Worm (Caenorhabditis elegans) whole organism, L1 larva: ENCODE measurements around the gene F15G9.1.

Experiments
- C16A3.4 ChIP-seq: fragments of 150-350 bp; optimal IDR thresholded peaks from 2 replicates; lab custom pipeline; 2014; ENCODE audit warnings: missing biosample characterization, missing genetic modification characterization
- C34B4.2 ChIP-seq: sonication (generic microtip); optimal IDR thresholded peaks from 2 replicates; lab custom pipeline; 2017; ENCODE audit warnings: mild to moderate bottlenecking, missing genetic modification characterization, missing compliant biosample characterization
- aly-2 ChIP-seq: fragments of 150-350 bp; optimal IDR thresholded peaks from 2 replicates; lab custom pipeline; 2014; ENCODE audit warnings: missing biosample characterization, missing genetic modification characterization
- ama-1 ChIP-seq: fragments of 150-350 bp; optimal IDR thresholded peaks from 2 replicates; lab custom pipeline; 2014
- ceh-82 ChIP-seq, 3 experiments: fragments of 150-350 bp in 1 of 3; sonication (generic microtip) in 2 of 3; optimal IDR thresholded peaks; 2 replicates each; lab custom pipeline; 2014 to 2017; ENCODE audit warnings: missing biosample characterization in 3 of 3, missing genetic modification characterization in 3 of 3
- ceh-88 ChIP-seq: fragments of 200-800 bp; sonication (Bioruptor generic); IDR thresholded peaks from 2 replicates; pipeline ENCODE4 v1.3.6; 2022; ENCODE audit warnings: missing genetic modification characterization, missing compliant biosample characterization
- ces-1 ChIP-seq: fragments of 150-350 bp; optimal IDR thresholded peaks from 2 replicates; lab custom pipeline; 2014; ENCODE audit warnings: missing biosample characterization, missing genetic modification reagents, missing genetic modification characterization
- dsc-1 ChIP-seq: sonication (generic microtip); optimal IDR thresholded peaks from 2 replicates; lab custom pipeline; 2016; ENCODE audit warnings: mild to moderate bottlenecking, missing genetic modification characterization, missing compliant biosample characterization
- efl-3 ChIP-seq: fragments of 200-800 bp; sonication (Bioruptor generic); optimal IDR thresholded peaks from 2 replicates; lab custom pipeline; 2018; ENCODE audit warnings: mild to moderate bottlenecking, missing genetic modification characterization, missing compliant biosample characterization
- egl-13 ChIP-seq: sonication (generic microtip); optimal IDR thresholded peaks from 2 replicates; lab custom pipeline; 2016; ENCODE audit warnings: missing genotype, missing genetic modification reagents, missing genetic modification characterization, missing compliant biosample characterization
- elt-2 ChIP-seq: sonication (generic microtip); optimal IDR thresholded peaks from 2 replicates; lab custom pipeline; 2016; ENCODE audit warnings: missing genetic modification characterization, mild to moderate bottlenecking, inconsistent platforms, missing compliant biosample characterization, missing genetic modification reagents
- elt-3 ChIP-seq, 6 experiments: fragments of 150-350 bp in 1 of 6; sonication (generic microtip); optimal IDR thresholded peaks; 2 replicates each; lab custom pipeline; 2017 to 2018; ENCODE audit warnings: missing biosample characterization in 6 of 6, missing genetic modification characterization in 6 of 6, inconsistent platforms in 1 of 6
- fkh-4 ChIP-seq: sonication (generic microtip); optimal IDR thresholded peaks from 2 replicates; lab custom pipeline; 2016; ENCODE audit warnings: missing compliant biosample characterization, missing genetic modification characterization, borderline replicate concordance
- fkh-8 ChIP-seq: sonication (generic microtip); optimal IDR thresholded peaks from 2 replicates; lab custom pipeline; 2016; ENCODE audit warnings: mild to moderate bottlenecking, missing genetic modification characterization, missing compliant biosample characterization
- grh-1 ChIP-seq: fragments of 200-800 bp; sonication (Bioruptor generic); IDR thresholded peaks from 2 replicates; pipeline ENCODE4 v1.3.6; 2022; ENCODE audit warnings: missing genetic modification reagents, missing genetic modification characterization, missing compliant biosample characterization
- hlh-17 ChIP-seq: fragments of 200-800 bp; sonication (Bioruptor generic); optimal IDR thresholded peaks from 2 replicates; lab custom pipeline; 2018; ENCODE audit warnings: missing genetic modification characterization, mild to moderate bottlenecking, missing compliant biosample characterization, moderate library complexity, borderline replicate concordance
- hpl-2 ChIP-seq: fragments of 150-350 bp; optimal IDR thresholded peaks from 2 replicates; lab custom pipeline; 2014; ENCODE audit warnings: missing biosample characterization, missing genetic modification reagents, missing genetic modification characterization
- irx-1 ChIP-seq: sonication (generic microtip); optimal IDR thresholded peaks from 2 replicates; lab custom pipeline; 2016; ENCODE audit warnings: missing genetic modification characterization, missing compliant biosample characterization
- jun-1 ChIP-seq: fragments of 150-350 bp; optimal IDR thresholded peaks from 2 replicates; lab custom pipeline; 2014; ENCODE audit warnings: missing biosample characterization, missing genetic modification reagents, missing genetic modification characterization
- lin-13 ChIP-seq: fragments of 150-350 bp; optimal IDR thresholded peaks from 2 replicates; lab custom pipeline; 2014; ENCODE audit warnings: missing biosample characterization, missing genetic modification reagents, missing genetic modification characterization
- lin-15B ChIP-seq: fragments of 150-350 bp; sonication (generic microtip); optimal IDR thresholded peaks from 3 replicates; lab custom pipeline; 2014; ENCODE audit warnings: missing biosample characterization, missing genetic modification characterization
- lin-39 ChIP-seq: fragments of 150-350 bp; optimal IDR thresholded peaks from 2 replicates; lab custom pipeline; 2014; ENCODE audit warnings: missing biosample characterization, missing genetic modification reagents, missing genetic modification characterization
- lir-3 ChIP-seq: sonication (generic microtip); optimal IDR thresholded peaks from 2 replicates; lab custom pipeline; 2016; ENCODE audit warnings: mild to moderate bottlenecking, missing genetic modification characterization, moderate library complexity, missing compliant biosample characterization; ENCODE audit not compliant: poor library complexity
- lsy-2 ChIP-seq, 2 experiments: fragments of 150-350 bp; optimal IDR thresholded peaks; 2 replicates each; lab custom pipeline; 2014; ENCODE audit warnings: missing biosample characterization in 2 of 2, missing genetic modification characterization in 2 of 2
- mab-9 ChIP-seq: fragments of 200-800 bp; sonication (Bioruptor generic); IDR thresholded peaks from 2 replicates; pipeline ENCODE4 v1.3.6; 2022; ENCODE audit warnings: missing genetic modification reagents, missing genetic modification characterization, missing compliant biosample characterization
- mef-2 ChIP-seq: fragments of 150-350 bp; optimal IDR thresholded peaks from 2 replicates; lab custom pipeline; 2014; ENCODE audit warnings: missing biosample characterization, missing genetic modification characterization
- mep-1 ChIP-seq: fragments of 150-350 bp; optimal IDR thresholded peaks from 2 replicates; lab custom pipeline; 2014; ENCODE audit warnings: missing biosample characterization, missing genetic modification characterization
- nhr-11 ChIP-seq: fragments of 150-350 bp; optimal IDR thresholded peaks from 2 replicates; lab custom pipeline; 2014; ENCODE audit warnings: missing biosample characterization, missing genetic modification characterization
- nhr-12 ChIP-seq: sonication (generic microtip); optimal IDR thresholded peaks from 2 replicates; lab custom pipeline; 2017; ENCODE audit warnings: missing biosample characterization, missing genetic modification characterization
- nhr-19 ChIP-seq: fragments of 200-800 bp; sonication (Bioruptor generic); conservative IDR thresholded peaks from 2 replicates; pipeline ENCODE4 v1.3.6; 2022; ENCODE audit warnings: missing genetic modification characterization, missing compliant biosample characterization
- nhr-20 ChIP-seq: sonication (generic microtip); optimal IDR thresholded peaks from 2 replicates; lab custom pipeline; 2016; ENCODE audit warnings: mild to moderate bottlenecking, missing genetic modification characterization, missing compliant biosample characterization
- nhr-237 ChIP-seq: fragments of 150-350 bp; optimal IDR thresholded peaks from 2 replicates; lab custom pipeline; 2014; ENCODE audit warnings: missing biosample characterization, missing genetic modification characterization
- nhr-47 ChIP-seq: sonication (generic microtip); optimal IDR thresholded peaks from 2 replicates; lab custom pipeline; 2016; ENCODE audit warnings: mild to moderate bottlenecking, missing genetic modification characterization, moderate library complexity, missing compliant biosample characterization
- nhr-76 ChIP-seq: sonication (generic microtip); optimal IDR thresholded peaks from 2 replicates; lab custom pipeline; 2017; ENCODE audit warnings: missing biosample characterization, missing genetic modification characterization
- nhr-77 ChIP-seq: fragments of 150-350 bp; optimal IDR thresholded peaks from 2 replicates; lab custom pipeline; 2014; ENCODE audit warnings: missing biosample characterization, missing genetic modification characterization
- nhr-84 ChIP-seq: sonication (generic microtip); optimal IDR thresholded peaks from 2 replicates; lab custom pipeline; 2017; ENCODE audit warnings: missing biosample characterization, missing genetic modification characterization
- pax-3 ChIP-seq: fragments of 200-800 bp; sonication (Bioruptor generic); optimal IDR thresholded peaks from 2 replicates; lab custom pipeline; 2018; ENCODE audit warnings: mild to moderate bottlenecking, missing genetic modification characterization, moderate library complexity, missing compliant biosample characterization
- skn-1 ChIP-seq: fragments of 150-350 bp; optimal IDR thresholded peaks from 2 replicates; lab custom pipeline; 2014; ENCODE audit warnings: missing biosample characterization, missing genetic modification characterization
- snpc-4 ChIP-seq: fragments of 150-350 bp; optimal IDR thresholded peaks from 2 replicates; lab custom pipeline; 2014; ENCODE audit warnings: missing biosample characterization, missing genetic modification characterization
- snu-23 ChIP-seq: sonication (generic microtip); optimal IDR thresholded peaks from 2 replicates; lab custom pipeline; 2016; ENCODE audit warnings: missing genetic modification characterization, missing compliant biosample characterization
- sup-37 ChIP-seq: fragments of 200-800 bp; sonication (Bioruptor generic); optimal IDR thresholded peaks from 2 replicates; lab custom pipeline; 2018; ENCODE audit warnings: mild to moderate bottlenecking, missing genetic modification characterization, missing compliant biosample characterization
- swsn-7 ChIP-seq: sonication (generic microtip); optimal IDR thresholded peaks from 2 replicates; lab custom pipeline; 2016; ENCODE audit warnings: missing genetic modification characterization, missing compliant biosample characterization
- tbx-2 ChIP-seq: sonication (generic microtip); optimal IDR thresholded peaks from 2 replicates; lab custom pipeline; 2016; ENCODE audit warnings: missing genetic modification characterization, missing compliant biosample characterization
- tlp-1 ChIP-seq: fragments of 150-350 bp; optimal IDR thresholded peaks from 2 replicates; lab custom pipeline; 2014; ENCODE audit warnings: missing biosample characterization, missing genetic modification characterization
- unc-86 ChIP-seq: sonication (generic microtip); optimal IDR thresholded peaks from 2 replicates; lab custom pipeline; 2016; ENCODE audit warnings: missing genetic modification characterization, missing compliant biosample characterization
- vab-15 ChIP-seq: sonication (generic microtip); optimal IDR thresholded peaks from 2 replicates; lab custom pipeline; 2017; ENCODE audit warnings: missing genotype, mild to moderate bottlenecking, missing genetic modification characterization, missing compliant biosample characterization
- zip-4 ChIP-seq: fragments of 200-800 bp; sonication (Bioruptor generic); optimal IDR thresholded peaks from 2 replicates; lab custom pipeline; 2018; ENCODE audit warnings: mild to moderate bottlenecking, missing genetic modification characterization, moderate library complexity, missing compliant biosample characterization
- ztf-11 ChIP-seq, 2 experiments: sonication (generic microtip); optimal IDR thresholded peaks; 2 replicates each; lab custom pipeline; 2016 to 2017; ENCODE audit warnings: missing genetic modification characterization in 2 of 2, missing biosample characterization in 1 of 2, missing compliant biosample characterization in 1 of 2
- ztf-4 ChIP-seq: fragments of 150-350 bp; optimal IDR thresholded peaks from 2 replicates; lab custom pipeline; 2014; ENCODE audit warnings: missing biosample characterization, missing genetic modification characterization

F15G9.1 gene

ce11 chrX:9737730-9738129 is 31.5 kb downstream of the F15G9.1 start, which contains the start of gene F15G9.5 (continued):
- TF ChIP-seq sup-37 (GFP tag; lab: Kevin White, UChicago) (no peak), C16A3.4 (no peak), ama-1 (lab: Kevin White, UChicago) (no peak), elt-3 (tag; optimal IDR thresholded peaks at IDR 0.05; lab: Kevin White, UChicago) (no peak), ceh-88 (no peak), ztf-11 (tag; optimal IDR thresholded peaks at IDR 0.05; lab: Kevin White, UChicago) (no peak), snpc-4 (no peak), elt-2 (tag; lab: Kevin White, UChicago) (no peak), nhr-47 (tag; lab: Kevin White, UChicago) (peak; percentile 15), mef-2 (no peak), lin-15B (no peak), nhr-12 (no peak), lin-39 (tag; lab: Kevin White, UChicago) (no peak), tlp-1 (no peak), C34B4.2 (tag; lab: Kevin White, UChicago) (no peak), nhr-237 (tag; lab: Kevin White, UChicago) (no peak), nhr-84 (tag; lab: Kevin White, UChicago) (no peak), ceh-82 (tag; optimal IDR thresholded peaks at IDR 0.05; lab: Kevin White, UChicago) (peak in 2 of 3 experiments; percentile 21 to 30), irx-1 (tag; lab: Kevin White, UChicago) (no peak), ces-1 (GFP tag; lab: Kevin White, UChicago) (no peak), nhr-11 (tag; lab: Kevin White, UChicago) (no peak)

ce11 chrX:9742058-9742457 is 35.9 kb downstream of the F15G9.1 start:
- TF ChIP-seq nhr-237 (tag; lab: Kevin White, UChicago) (no peak), egl-13 (tag; lab: Kevin White, UChicago) (no peak), ceh-88 (no peak), aly-2 (tag; lab: Kevin White, UChicago) (no peak), vab-15 (no peak), dsc-1 (tag; lab: Kevin White, UChicago) (no peak), nhr-20 (tag; lab: Kevin White, UChicago) (no peak), fkh-8 (no peak), mab-9 (GFP tag; lab: Robert Waterston, UW) (no peak), efl-3 (no peak), fkh-4 (tag; lab: Kevin White, UChicago) (no peak), lsy-2 (tag; optimal IDR thresholded peaks at IDR 0.05; lab: Kevin White, UChicago) (no peak), hlh-17 (no peak)

ce11 chrX:9743513-9743914 is 37.3 kb downstream of the F15G9.1 start:
- TF ChIP-seq nhr-76 (tag; lab: Kevin White, UChicago) (peak; percentile 66), sup-37 (GFP tag; lab: Kevin White, UChicago) (peak; percentile 70), nhr-20 (tag; lab: Kevin White, UChicago) (peak; percentile 87), elt-3 (tag; optimal IDR thresholded peaks at IDR 0.05; lab: Kevin White, UChicago) (peak in 3 of 6 experiments; percentile 8 to 75 (median 35)), tbx-2 (tag; lab: Kevin White, UChicago) (peak; percentile 84), mep-1 (tag; lab: Kevin White, UChicago) (peak; percentile 92), irx-1 (tag; lab: Kevin White, UChicago) (peak; percentile 89), elt-2 (tag; lab: Kevin White, UChicago) (peak; percentile 77), nhr-19 (GFP tag; lab: Robert Waterston, UW) (peak; percentile 87), hpl-2 (GFP tag; lab: Kevin White, UChicago) (peak; percentile 79), lir-3 (tag; lab: Kevin White, UChicago) (peak; percentile 92), C16A3.4 (peak; percentile 84), swsn-7 (tag; lab: Kevin White, UChicago) (peak; percentile 89), ztf-4 (tag; lab: Kevin White, UChicago) (peak; percentile 79), pax-3 (tag; lab: Kevin White, UChicago) (peak; percentile 75), nhr-77 (tag; lab: Kevin White, UChicago) (peak; percentile 91), mef-2 (peak; percentile 6), zip-4 (GFP tag; lab: Kevin White, UChicago) (peak; percentile 60), ceh-88 (peak; percentile 73), lin-13 (GFP tag; lab: Kevin White, UChicago) (peak; percentile 60), vab-15 (peak; percentile 21), ceh-82 (tag; optimal IDR thresholded peaks at IDR 0.05; lab: Kevin White, UChicago) (peak; percentile 49 to 85 (median 62)), nhr-47 (tag; lab: Kevin White, UChicago) (peak; percentile 93), grh-1 (peak; percentile 72), lsy-2 (tag; optimal IDR thresholded peaks at IDR 0.05; lab: Kevin White, UChicago) (peak in 1 of 2 experiments; percentile 69), nhr-237 (tag; lab: Kevin White, UChicago) (peak; percentile 16), snu-23 (GFP tag; lab: Kevin White, UChicago) (peak; percentile 94), unc-86 (tag; lab: Kevin White, UChicago) (peak; percentile 72), skn-1 (tag; lab: Kevin White, UChicago) (peak; percentile 72), jun-1 (peak; percentile 86)
